Worm (Caenorhabditis elegans): ENCODE data around the gene ZK546.4.

DNA sequence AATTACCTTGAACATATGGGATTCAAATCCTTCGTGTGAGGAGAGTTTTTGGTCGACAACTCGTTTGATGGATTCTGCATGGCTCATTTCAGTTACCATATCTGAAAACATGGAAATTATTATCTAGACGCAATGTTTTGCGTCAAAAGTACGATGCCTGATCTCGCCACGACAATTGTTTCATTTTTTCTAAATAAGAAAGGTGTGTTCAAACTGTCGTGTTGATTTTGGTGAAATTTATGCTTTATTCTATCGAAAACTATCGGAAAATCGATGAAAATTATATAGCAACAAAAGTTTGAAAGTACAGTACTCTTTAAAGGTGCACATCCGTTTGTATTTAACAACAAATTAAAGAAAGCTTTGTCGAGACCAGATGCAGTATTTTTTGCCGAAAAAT is 3.2 kb downstream of the ZK546.4 start, which contains the start of gene cblc-1:
- TF ChIP-seq lin-11 (tag; optimal IDR thresholded peaks at IDR 0.05): no peak
- TF ChIP-seq sox-4 (tag; optimal IDR thresholded peaks at IDR 0.05): no peak
- no peak for TF ChIP-seq hlh-30 (tag; optimal IDR thresholded peaks at IDR 0.05; ENCODE audit: insufficient read depth)
- TF ChIP-seq fax-1 (tag; optimal IDR thresholded peaks at IDR 0.05): no peak
- no peak for TF ChIP-seq ama-1 (optimal IDR thresholded peaks at IDR 0.05)
- TF ChIP-seq eyg-1 (tag; optimal IDR thresholded peaks at IDR 0.05): no peak
- no peak for TF ChIP-seq nhr-11 (tag; optimal IDR thresholded peaks at IDR 0.05)
- TF ChIP-seq ceh-31 (tag; optimal IDR thresholded peaks at IDR 0.05): no peak
- no peak for TF ChIP-seq elt-2 (tag; optimal IDR thresholded peaks at IDR 0.05)
- TF ChIP-seq pha-4 (tag; optimal IDR thresholded peaks at IDR 0.05): no peak
- no peak for TF ChIP-seq unc-3 (GFP tag; conservative IDR thresholded peaks at IDR 0.05)
- TF ChIP-seq unc-3 (tag; optimal IDR thresholded peaks at IDR 0.05): no peak
- TF ChIP-seq lim-6 (tag; optimal IDR thresholded peaks at IDR 0.05): no peak
